Worm (Caenorhabditis elegans) whole organism, L1 larva: ENCODE data around the gene nfu-1.

ENCODE experiments used
- C04F5.9 ChIP-seq: sonication (generic microtip); optimal IDR thresholded peaks from 2 replicates; lab custom pipeline; 2016; ENCODE audit warnings: missing genetic modification characterization, missing compliant biosample characterization
- C16A3.4 ChIP-seq: fragments of 150-350 bp; optimal IDR thresholded peaks from 2 replicates; lab custom pipeline; 2014; ENCODE audit warnings: missing biosample characterization, missing genetic modification characterization
- C34B4.2 ChIP-seq: sonication (generic microtip); optimal IDR thresholded peaks from 2 replicates; lab custom pipeline; 2017; ENCODE audit warnings: mild to moderate bottlenecking, missing genetic modification characterization, missing compliant biosample characterization
- F16B12.6 ChIP-seq: fragments of 150-350 bp; optimal IDR thresholded peaks from 2 replicates; lab custom pipeline; 2014; ENCODE audit warnings: missing biosample characterization, missing genetic modification characterization
- aly-2 ChIP-seq: fragments of 150-350 bp; optimal IDR thresholded peaks from 2 replicates; lab custom pipeline; 2014; ENCODE audit warnings: missing biosample characterization, missing genetic modification characterization
- ceh-63 ChIP-seq: fragments of 200-800 bp; sonication (Bioruptor generic); optimal IDR thresholded peaks from 2 replicates; lab custom pipeline; 2018; ENCODE audit warnings: mild to moderate bottlenecking, missing genetic modification characterization, missing compliant biosample characterization
- ceh-8 ChIP-seq: fragments of 200-800 bp; sonication (Bioruptor generic); optimal IDR thresholded peaks from 2 replicates; lab custom pipeline; 2018; ENCODE audit warnings: mild to moderate bottlenecking, missing genetic modification characterization, moderate library complexity, missing compliant biosample characterization
- ceh-82 ChIP-seq, 3 experiments: fragments of 150-350 bp in 1 of 3; sonication (generic microtip) in 2 of 3; optimal IDR thresholded peaks; 2 replicates each; lab custom pipeline; 2014 to 2017; ENCODE audit warnings: missing biosample characterization in 3 of 3, missing genetic modification characterization in 3 of 3
- ceh-88 ChIP-seq: fragments of 200-800 bp; sonication (Bioruptor generic); IDR thresholded peaks from 2 replicates; pipeline ENCODE4 v1.3.6; 2022; ENCODE audit warnings: missing genetic modification characterization, missing compliant biosample characterization
- ceh-90 ChIP-seq: sonication (generic microtip); optimal IDR thresholded peaks from 2 replicates; lab custom pipeline; 2016; ENCODE audit warnings: missing genetic modification characterization, missing compliant biosample characterization
- ces-1 ChIP-seq: fragments of 150-350 bp; optimal IDR thresholded peaks from 2 replicates; lab custom pipeline; 2014; ENCODE audit warnings: missing biosample characterization, missing genetic modification reagents, missing genetic modification characterization
- dpl-1 ChIP-seq, 3 experiments: fragments of 150-350 bp in 2 of 3; sonication (generic microtip) in 1 of 3; optimal IDR thresholded peaks; 2 replicates each; lab custom pipeline; 2014 to 2017; ENCODE audit warnings: missing biosample characterization in 3 of 3, missing genetic modification characterization in 3 of 3, missing genetic modification reagents in 3 of 3
- dsc-1 ChIP-seq: sonication (generic microtip); optimal IDR thresholded peaks from 2 replicates; lab custom pipeline; 2016; ENCODE audit warnings: mild to moderate bottlenecking, missing genetic modification characterization, missing compliant biosample characterization
- efl-1 ChIP-seq, 4 experiments: fragments of 150-350 bp; optimal IDR thresholded peaks in 3 of 4; peaks in 1 of 4; 1 replicate in 1 of 4; 2 replicates in 3 of 4; lab custom pipeline; 2014; ENCODE audit warnings: missing biosample characterization in 2 of 4, missing genetic modification characterization in 2 of 4, missing genetic modification reagents in 2 of 4
- egl-27 ChIP-seq, 2 experiments: fragments of 150-350 bp in 1 of 2; sonication (generic microtip); optimal IDR thresholded peaks; 3 replicates each; lab custom pipeline; 2017 to 2018; ENCODE audit warnings: missing biosample characterization in 2 of 2, missing genetic modification characterization in 2 of 2, missing genetic modification reagents in 2 of 2
- elt-2 ChIP-seq: sonication (generic microtip); optimal IDR thresholded peaks from 2 replicates; lab custom pipeline; 2016; ENCODE audit warnings: missing genetic modification characterization, mild to moderate bottlenecking, inconsistent platforms, missing compliant biosample characterization, missing genetic modification reagents
- elt-3 ChIP-seq, 6 experiments: fragments of 150-350 bp in 1 of 6; sonication (generic microtip); optimal IDR thresholded peaks; 2 replicates each; lab custom pipeline; 2017 to 2018; ENCODE audit warnings: missing biosample characterization in 6 of 6, missing genetic modification characterization in 6 of 6, inconsistent platforms in 1 of 6
- fkh-10 ChIP-seq: sonication (generic microtip); optimal IDR thresholded peaks from 2 replicates; lab custom pipeline; 2017; ENCODE audit warnings: missing biosample characterization, missing genetic modification reagents, missing genetic modification characterization
- fkh-4 ChIP-seq: sonication (generic microtip); optimal IDR thresholded peaks from 2 replicates; lab custom pipeline; 2016; ENCODE audit warnings: missing compliant biosample characterization, missing genetic modification characterization, borderline replicate concordance
- fkh-8 ChIP-seq: sonication (generic microtip); optimal IDR thresholded peaks from 2 replicates; lab custom pipeline; 2016; ENCODE audit warnings: mild to moderate bottlenecking, missing genetic modification characterization, missing compliant biosample characterization
- hlh-4 ChIP-seq: sonication (generic microtip); optimal IDR thresholded peaks from 2 replicates; lab custom pipeline; 2016; ENCODE audit warnings: mild to moderate bottlenecking, missing genetic modification characterization, missing compliant biosample characterization
- hpl-2 ChIP-seq: fragments of 150-350 bp; optimal IDR thresholded peaks from 2 replicates; lab custom pipeline; 2014; ENCODE audit warnings: missing biosample characterization, missing genetic modification reagents, missing genetic modification characterization
- lin-13 ChIP-seq: fragments of 150-350 bp; optimal IDR thresholded peaks from 2 replicates; lab custom pipeline; 2014; ENCODE audit warnings: missing biosample characterization, missing genetic modification reagents, missing genetic modification characterization
- lin-35 ChIP-seq, 2 experiments: fragments of 150-350 bp; optimal IDR thresholded peaks; 2 replicates each; lab custom pipeline; 2014; ENCODE audit warnings: missing biosample characterization in 2 of 2, missing genetic modification characterization in 2 of 2, missing genetic modification reagents in 2 of 2
- lin-39 ChIP-seq: fragments of 150-350 bp; optimal IDR thresholded peaks from 2 replicates; lab custom pipeline; 2014; ENCODE audit warnings: missing biosample characterization, missing genetic modification reagents, missing genetic modification characterization
- lir-3 ChIP-seq: sonication (generic microtip); optimal IDR thresholded peaks from 2 replicates; lab custom pipeline; 2016; ENCODE audit warnings: mild to moderate bottlenecking, missing genetic modification characterization, moderate library complexity, missing compliant biosample characterization; ENCODE audit not compliant: poor library complexity
- lsy-2 ChIP-seq, 2 experiments: fragments of 150-350 bp; optimal IDR thresholded peaks; 2 replicates each; lab custom pipeline; 2014; ENCODE audit warnings: missing biosample characterization in 2 of 2, missing genetic modification characterization in 2 of 2
- mab-9 ChIP-seq: fragments of 200-800 bp; sonication (Bioruptor generic); IDR thresholded peaks from 2 replicates; pipeline ENCODE4 v1.3.6; 2022; ENCODE audit warnings: missing genetic modification reagents, missing genetic modification characterization, missing compliant biosample characterization
- mdl-1 ChIP-seq, 2 experiments: fragments of 150-350 bp; optimal IDR thresholded peaks; 2 replicates each; lab custom pipeline; 2014 to 2017; ENCODE audit warnings: missing biosample characterization in 2 of 2, missing genetic modification characterization in 2 of 2, inconsistent platforms in 1 of 2
- mef-2 ChIP-seq: fragments of 150-350 bp; optimal IDR thresholded peaks from 2 replicates; lab custom pipeline; 2014; ENCODE audit warnings: missing biosample characterization, missing genetic modification characterization
- mep-1 ChIP-seq: fragments of 150-350 bp; optimal IDR thresholded peaks from 2 replicates; lab custom pipeline; 2014; ENCODE audit warnings: missing biosample characterization, missing genetic modification characterization
- nhr-28 ChIP-seq: fragments of 150-350 bp; optimal IDR thresholded peaks from 2 replicates; lab custom pipeline; 2014; ENCODE audit warnings: missing biosample characterization, missing genetic modification characterization
- nhr-47 ChIP-seq: sonication (generic microtip); optimal IDR thresholded peaks from 2 replicates; lab custom pipeline; 2016; ENCODE audit warnings: mild to moderate bottlenecking, missing genetic modification characterization, moderate library complexity, missing compliant biosample characterization
- nhr-71 ChIP-seq: sonication (generic microtip); optimal IDR thresholded peaks from 2 replicates; lab custom pipeline; 2016; ENCODE audit warnings: mild to moderate bottlenecking, missing genetic modification characterization, moderate library complexity, missing compliant biosample characterization
- nhr-76 ChIP-seq: sonication (generic microtip); optimal IDR thresholded peaks from 2 replicates; lab custom pipeline; 2017; ENCODE audit warnings: missing biosample characterization, missing genetic modification characterization
- pag-3 ChIP-seq: sonication (generic microtip); optimal IDR thresholded peaks from 2 replicates; lab custom pipeline; 2017; ENCODE audit warnings: missing genetic modification characterization, mild to moderate bottlenecking, missing compliant biosample characterization, antibody characterized with exemption, borderline replicate concordance; ENCODE audit not compliant: insufficient read depth
- pax-3 ChIP-seq: fragments of 200-800 bp; sonication (Bioruptor generic); optimal IDR thresholded peaks from 2 replicates; lab custom pipeline; 2018; ENCODE audit warnings: mild to moderate bottlenecking, missing genetic modification characterization, moderate library complexity, missing compliant biosample characterization
- pqm-1 ChIP-seq: sonication (generic microtip); optimal IDR thresholded peaks from 3 replicates; lab custom pipeline; 2017; ENCODE audit warnings: missing biosample characterization, missing genetic modification characterization
- skn-1 ChIP-seq: fragments of 150-350 bp; optimal IDR thresholded peaks from 2 replicates; lab custom pipeline; 2014; ENCODE audit warnings: missing biosample characterization, missing genetic modification characterization
- snpc-4 ChIP-seq: fragments of 150-350 bp; optimal IDR thresholded peaks from 2 replicates; lab custom pipeline; 2014; ENCODE audit warnings: missing biosample characterization, missing genetic modification characterization
- sptf-1 ChIP-seq: fragments of 150-350 bp; optimal IDR thresholded peaks from 2 replicates; lab custom pipeline; 2014; ENCODE audit warnings: missing biosample characterization, missing genetic modification characterization
- sup-37 ChIP-seq: fragments of 200-800 bp; sonication (Bioruptor generic); optimal IDR thresholded peaks from 2 replicates; lab custom pipeline; 2018; ENCODE audit warnings: mild to moderate bottlenecking, missing genetic modification characterization, missing compliant biosample characterization
- swsn-7 ChIP-seq: sonication (generic microtip); optimal IDR thresholded peaks from 2 replicates; lab custom pipeline; 2016; ENCODE audit warnings: missing genetic modification characterization, missing compliant biosample characterization
- unc-130 ChIP-seq: fragments of 150-350 bp; optimal IDR thresholded peaks from 2 replicates; lab custom pipeline; 2017; ENCODE audit warnings: missing biosample characterization, missing genetic modification characterization, inconsistent platforms
- unc-30 ChIP-seq: sonication (generic microtip); optimal IDR thresholded peaks from 2 replicates; lab custom pipeline; 2017; ENCODE audit warnings: missing biosample characterization, missing genetic modification characterization
- xbp-1 ChIP-seq: sonication (generic microtip); optimal IDR thresholded peaks from 2 replicates; lab custom pipeline; 2016; ENCODE audit warnings: missing genetic modification characterization, missing compliant biosample characterization
- zag-1 ChIP-seq: fragments of 150-350 bp; optimal IDR thresholded peaks from 2 replicates; lab custom pipeline; 2014; ENCODE audit warnings: missing biosample characterization, missing genetic modification characterization
- zip-4 ChIP-seq: fragments of 200-800 bp; sonication (Bioruptor generic); optimal IDR thresholded peaks from 2 replicates; lab custom pipeline; 2018; ENCODE audit warnings: mild to moderate bottlenecking, missing genetic modification characterization, moderate library complexity, missing compliant biosample characterization
- ztf-11 ChIP-seq, 2 experiments: sonication (generic microtip); optimal IDR thresholded peaks; 2 replicates each; lab custom pipeline; 2016 to 2017; ENCODE audit warnings: missing genetic modification characterization in 2 of 2, missing biosample characterization in 1 of 2, missing compliant biosample characterization in 1 of 2
- ztf-4 ChIP-seq: fragments of 150-350 bp; optimal IDR thresholded peaks from 2 replicates; lab custom pipeline; 2014; ENCODE audit warnings: missing biosample characterization, missing genetic modification characterization

nfu-1 gene

ce11 chrIV:10387113-10387512 is at the start of gene nfu-1:
TSS of gene nfu-1 (plus strand) at chrIV:10387413.
- no peak for TF ChIP-seq F16B12.6
- TF ChIP-seq nhr-47, result no peak
- no peak for TF ChIP-seq lin-35 (GFP tag; optimal IDR thresholded peaks at IDR 0.05; lab: Kevin White, UChicago)
- TF ChIP-seq aly-2 (tag; lab: Kevin White, UChicago), result peak; percentile 27
- no peak for TF ChIP-seq zag-1 (tag; lab: Kevin White, UChicago)

- TF ChIP-seq unc-30 (tag; lab: Kevin White, UChicago) (no peak), nhr-71 (tag; lab: Kevin White, UChicago) (peak; percentile 68), ztf-4 (tag; lab: Kevin White, UChicago) (no peak), skn-1 (tag; lab: Kevin White, UChicago) (no peak), ceh-8 (no peak), hpl-2 (GFP tag; lab: Kevin White, UChicago) (no peak), pax-3 (tag; lab: Kevin White, UChicago) (peak; percentile 46), dpl-1 (GFP tag; optimal IDR thresholded peaks at IDR 0.05; lab: Kevin White, UChicago) (no peak), elt-3 (tag; optimal IDR thresholded peaks at IDR 0.05; lab: Kevin White, UChicago) (no peak), egl-27 (tag; optimal IDR thresholded peaks at IDR 0.05; lab: Kevin White, UChicago) (no peak), sup-37 (GFP tag; lab: Kevin White, UChicago) (no peak), lin-39 (tag; lab: Kevin White, UChicago) (no peak), mab-9 (GFP tag; lab: Robert Waterston, UW) (no peak), mep-1 (tag; lab: Kevin White, UChicago) (no peak), C04F5.9 (tag; lab: Kevin White, UChicago) (no peak), ztf-11 (tag; optimal IDR thresholded peaks at IDR 0.05; lab: Kevin White, UChicago) (no peak), swsn-7 (tag; lab: Kevin White, UChicago) (peak; percentile 4), ces-1 (GFP tag; lab: Kevin White, UChicago) (no peak), fkh-8 (tag; lab: Kevin White, UChicago) (peak; percentile 86), nhr-47 (peak; percentile 57), ceh-90 (tag; lab: Kevin White, UChicago) (no peak), hlh-4 (peak; percentile 29), pqm-1 (no peak), ceh-63 (no peak), lir-3 (no peak), sptf-1 (tag; lab: Kevin White, UChicago) (no peak), mdl-1 (tag; optimal IDR thresholded peaks at IDR 0.05; lab: Kevin White, UChicago) (no peak), F16B12.6 (no peak), zip-4 (no peak), C16A3.4 (no peak), elt-2 (tag; lab: Kevin White, UChicago) (no peak), nhr-76 (no peak), lsy-2 (tag; optimal IDR thresholded peaks at IDR 0.05; lab: Kevin White, UChicago) (peak in 1 of 2 experiments; percentile 22), fkh-10 (GFP tag; lab: Kevin White, UChicago) (no peak), nhr-28 (tag; lab: Kevin White, UChicago) (no peak), C34B4.2 (tag; lab: Kevin White, UChicago) (no peak), dsc-1 (tag; lab: Kevin White, UChicago) (peak; percentile 80), xbp-1 (tag; lab: Kevin White, UChicago) (no peak), ceh-88 (GFP tag; lab: Robert Waterston, UW) (no peak), fkh-4 (tag; lab: Kevin White, UChicago) (no peak), mef-2 (no peak), ceh-82 (tag; optimal IDR thresholded peaks at IDR 0.05; lab: Kevin White, UChicago) (no peak), lin-13 (GFP tag; lab: Kevin White, UChicago) (no peak), aly-2 (tag; lab: Kevin White, UChicago) (no peak), snpc-4 (tag; lab: Kevin White, UChicago) (no peak), efl-1 (optimal IDR thresholded peaks at IDR 0.05; lab: Kevin White, UChicago) (no peak), efl-1 (GFP tag; optimal IDR thresholded peaks at IDR 0.05 in 1 of 2; lab: Kevin White, UChicago) (no peak), pag-3 (tag; lab: Kevin White, UChicago) (no peak), unc-130 (tag; lab: Kevin White, UChicago) (no peak)
Observed at ce11 chrIV:10339701-10340100, 47.5 kb upstream of the nfu-1 start.
